Fruit fly (Drosophila melanogaster) whole organism, embryonic: ENCODE measurements around the gene Cip4.

ENCODE experiments used
- Blimp-1 ChIP-seq: fragments of 200-800 bp; sonication (Bioruptor generic); optimal IDR thresholded peaks from 3 replicates; lab custom pipeline; 2018; ENCODE audit warnings: missing biosample characterization, missing genetic modification characterization, mild to moderate bottlenecking, moderate library complexity, missing genetic modification reagents
- BtbVII ChIP-seq: fragments of 200-800 bp; sonication (Bioruptor generic); optimal IDR thresholded peaks from 3 replicates; lab custom pipeline; 2017; ENCODE audit warnings: missing biosample characterization, mild to moderate bottlenecking, missing genetic modification characterization
- CG11456 ChIP-seq: fragments of 200-800 bp; sonication (Bioruptor generic); IDR thresholded peaks from 3 replicates; pipeline ENCODE4 v1.3.6; 2022; ENCODE audit warnings: missing biosample characterization, missing genetic modification characterization
- CG12071 ChIP-seq: fragments of 200-800 bp; sonication (Bioruptor generic); optimal IDR thresholded peaks from 3 replicates; lab custom pipeline; 2018; ENCODE audit warnings: missing biosample characterization, mild to moderate bottlenecking, missing genetic modification characterization
- CG12155 ChIP-seq: fragments of 200-800 bp; sonication (Bioruptor generic); optimal IDR thresholded peaks from 3 replicates; lab custom pipeline; 2016; ENCODE audit warnings: missing biosample characterization, missing genetic modification characterization
- CG12219 ChIP-seq: fragments of 200-800 bp; sonication (Bioruptor generic); optimal IDR thresholded peaks from 3 replicates; lab custom pipeline; 2018; ENCODE audit warnings: missing biosample characterization, mild to moderate bottlenecking, missing genetic modification characterization
- CG12299 ChIP-seq: fragments of 200-800 bp; sonication (Bioruptor generic); optimal IDR thresholded peaks from 2 replicates; lab custom pipeline; 2018; ENCODE audit warnings: missing biosample characterization, mild to moderate bottlenecking, missing genetic modification characterization
- CG13296 ChIP-seq: fragments of 200-800 bp; sonication (Bioruptor generic); optimal IDR thresholded peaks from 3 replicates; lab custom pipeline; 2018; ENCODE audit warnings: missing biosample characterization, mild to moderate bottlenecking, missing genetic modification characterization
- CG14050 ChIP-seq: fragments of 200-800 bp; sonication (Bioruptor generic); IDR thresholded peaks from 3 replicates; pipeline ENCODE4 v1.3.6; 2022; ENCODE audit warnings: missing biosample characterization, missing genetic modification characterization
- CG15514 ChIP-seq: fragments of 200-800 bp; sonication (Bioruptor generic); optimal IDR thresholded peaks from 3 replicates; lab custom pipeline; 2017; ENCODE audit warnings: missing biosample characterization, missing genetic modification characterization, mild to moderate bottlenecking, moderate library complexity, missing genetic modification reagents
- CG17186 ChIP-seq: fragments of 200-800 bp; sonication (Bioruptor generic); optimal IDR thresholded peaks from 3 replicates; lab custom pipeline; 2017; ENCODE audit warnings: missing biosample characterization, missing genetic modification reagents, missing genetic modification characterization
- CG17568 ChIP-seq: fragments of 200-800 bp; sonication (Bioruptor generic); optimal IDR thresholded peaks from 2 replicates; lab custom pipeline; 2018; ENCODE audit warnings: missing biosample characterization, mild to moderate bottlenecking, missing genetic modification characterization, moderate library complexity
- CG3407 ChIP-seq: fragments of 200-800 bp; sonication (Bioruptor generic); optimal IDR thresholded peaks from 2 replicates; lab custom pipeline; 2018; ENCODE audit warnings: missing biosample characterization, mild to moderate bottlenecking, missing genetic modification characterization
- CG34376 ChIP-seq: fragments of 200-800 bp; sonication (Bioruptor generic); optimal IDR thresholded peaks from 2 replicates; lab custom pipeline; 2018; ENCODE audit warnings: missing biosample characterization, mild to moderate bottlenecking, missing genetic modification characterization
- CG3995 ChIP-seq: fragments of 200-800 bp; sonication (Bioruptor generic); optimal IDR thresholded peaks from 3 replicates; lab custom pipeline; 2016; ENCODE audit warnings: missing biosample characterization, missing genetic modification characterization
- CG42726 ChIP-seq: fragments of 200-800 bp; sonication (Bioruptor generic); IDR thresholded peaks from 2 replicates; pipeline ENCODE4 v1.3.6; 2022; ENCODE audit warnings: missing biosample characterization, missing genetic modification characterization; ENCODE audit not compliant: partially characterized antibody
- CG4617 ChIP-seq: fragments of 200-800 bp; sonication (Bioruptor generic); optimal IDR thresholded peaks from 3 replicates; lab custom pipeline; 2016; ENCODE audit warnings: missing biosample characterization, missing genetic modification characterization, borderline replicate concordance
- CG5180 ChIP-seq: fragments of 200-800 bp; sonication (Bioruptor generic); optimal IDR thresholded peaks from 3 replicates; lab custom pipeline; 2017; ENCODE audit warnings: missing biosample characterization, missing genetic modification characterization, mild to moderate bottlenecking, moderate library complexity, missing genetic modification reagents
- CG5245 ChIP-seq: fragments of 200-800 bp; sonication (Bioruptor generic); optimal IDR thresholded peaks from 3 replicates; lab custom pipeline; 2016; ENCODE audit warnings: missing biosample characterization, missing genetic modification characterization
- CG6175 ChIP-seq: fragments of 200-800 bp; sonication (Bioruptor generic); IDR thresholded peaks from 3 replicates; pipeline ENCODE4 v1.3.6; 2022; ENCODE audit warnings: missing biosample characterization, missing genetic modification characterization
- CG6254 ChIP-seq: fragments of 200-800 bp; sonication (Bioruptor generic); optimal IDR thresholded peaks from 3 replicates; lab custom pipeline; 2017; ENCODE audit warnings: mild to moderate bottlenecking, missing biosample characterization, missing genetic modification reagents, missing genetic modification characterization
- CG6813 ChIP-seq: fragments of 200-800 bp; sonication (Bioruptor generic); optimal IDR thresholded peaks from 2 replicates; lab custom pipeline; 2017; ENCODE audit warnings: missing biosample characterization, missing genetic modification characterization, mild to moderate bottlenecking, moderate library complexity, missing genetic modification reagents
- CG9817 ChIP-seq: fragments of 200-800 bp; sonication (Bioruptor generic); optimal IDR thresholded peaks from 2 replicates; lab custom pipeline; 2018; ENCODE audit warnings: missing biosample characterization, mild to moderate bottlenecking, missing genetic modification characterization, moderate library complexity
- CTCF ChIP-seq: fragments of 200-800 bp; sonication (Bioruptor generic); optimal IDR thresholded peaks from 2 replicates; lab custom pipeline; 2017; ENCODE audit warnings: missing biosample characterization, mild to moderate bottlenecking, missing genetic modification characterization, moderate library complexity
- Ets65A ChIP-seq: fragments of 200-800 bp; sonication (Bioruptor generic); peaks from one replicate; lab custom pipeline; 2016; ENCODE audit warnings: missing biosample characterization, missing genetic modification characterization
- Hand ChIP-seq: fragments of 200-800 bp; sonication (Bioruptor generic); optimal IDR thresholded peaks from 2 replicates; lab custom pipeline; 2017; ENCODE audit warnings: mild to moderate bottlenecking, missing biosample characterization, missing genetic modification reagents, missing genetic modification characterization
- Hmr ChIP-seq: fragments of 200-800 bp; sonication (Bioruptor generic); optimal IDR thresholded peaks from 3 replicates; lab custom pipeline; 2017; ENCODE audit warnings: mild to moderate bottlenecking, missing biosample characterization, missing genetic modification reagents, missing genetic modification characterization
- Trl ChIP-seq, 3 experiments: fragments of >200 bp in 2 of 3; fragments of 200-800 bp in 1 of 3; sonication (Bioruptor generic) in 1 of 3; optimal IDR thresholded peaks; 2 replicates in 1 of 3; 3 replicates in 2 of 3; lab custom pipeline; 2016 to 2017; ENCODE audit warnings: missing biosample characterization in 1 of 3, missing genetic modification characterization in 1 of 3
- Usf ChIP-seq: fragments of 200-800 bp; sonication (Bioruptor generic); optimal IDR thresholded peaks from 2 replicates; lab custom pipeline; 2017; ENCODE audit warnings: missing genotype, missing biosample characterization, missing genetic modification characterization
- ara ChIP-seq: fragments of 200-800 bp; sonication (Bioruptor generic); IDR thresholded peaks from 2 replicates; pipeline ENCODE4 v1.3.6; 2022; ENCODE audit warnings: missing biosample characterization, missing genetic modification characterization
- chinmo ChIP-seq: fragments of 200-800 bp; sonication (Bioruptor generic); IDR thresholded peaks from 4 replicates; pipeline ENCODE4 v1.3.6; 2022; ENCODE audit warnings: missing biosample characterization, missing genetic modification characterization; ENCODE audit not compliant: partially characterized antibody
- dm ChIP-seq: fragments of 200-800 bp; sonication (Bioruptor generic); optimal IDR thresholded peaks from 3 replicates; lab custom pipeline; 2016; ENCODE audit warnings: missing biosample characterization, missing genetic modification characterization
- her ChIP-seq: fragments of 200-800 bp; sonication (Bioruptor generic); optimal IDR thresholded peaks from 2 replicates; lab custom pipeline; 2016; ENCODE audit warnings: missing biosample characterization, missing genetic modification characterization
- hkb ChIP-seq, 2 experiments: fragments of 200-800 bp in 1 of 2; fragments of >200 bp in 1 of 2; sonication (Bioruptor generic) in 1 of 2; IDR thresholded peaks in 1 of 2; optimal IDR thresholded peaks in 1 of 2; 2 replicates each; pipeline versions ENCODE4 v1.3.6 to Lab custom; 2017 to 2022; ENCODE audit warnings: missing biosample characterization in 1 of 2, missing genetic modification characterization in 1 of 2
- ind ChIP-seq: fragments of 200-800 bp; sonication (Bioruptor generic); optimal IDR thresholded peaks from 3 replicates; lab custom pipeline; 2016; ENCODE audit warnings: missing biosample characterization, missing genetic modification characterization
- kah ChIP-seq: fragments of 200-800 bp; sonication (Bioruptor generic); optimal IDR thresholded peaks from 2 replicates; lab custom pipeline; 2018; ENCODE audit warnings: missing biosample characterization, mild to moderate bottlenecking, missing genetic modification characterization
- ken ChIP-seq: fragments of 200-800 bp; sonication (Bioruptor generic); IDR thresholded peaks from 3 replicates; pipeline ENCODE4 v1.3.6; 2022; ENCODE audit warnings: missing biosample characterization, missing genetic modification characterization
- mam ChIP-seq: fragments of 200-800 bp; sonication (Bioruptor generic); optimal IDR thresholded peaks from 3 replicates; lab custom pipeline; 2016; ENCODE audit warnings: missing biosample characterization, missing genetic modification characterization
- mirr ChIP-seq: fragments of 200-800 bp; sonication (Bioruptor generic); optimal IDR thresholded peaks from 3 replicates; lab custom pipeline; 2018; ENCODE audit warnings: missing biosample characterization, mild to moderate bottlenecking, missing genetic modification characterization
- repo ChIP-seq: fragments of 200-800 bp; sonication (Bioruptor generic); optimal IDR thresholded peaks from 2 replicates; lab custom pipeline; 2016; ENCODE audit warnings: missing biosample characterization, missing genetic modification characterization
- salm ChIP-seq: fragments of 200-800 bp; sonication (Bioruptor generic); optimal IDR thresholded peaks from 2 replicates; lab custom pipeline; 2018; ENCODE audit warnings: missing biosample characterization, mild to moderate bottlenecking, missing genetic modification characterization
- sens-2 ChIP-seq: fragments of 200-800 bp; sonication (Bioruptor generic); IDR thresholded peaks from 2 replicates; pipeline ENCODE4 v1.3.6; 2022; ENCODE audit warnings: missing biosample characterization, missing genetic modification characterization
- slbo ChIP-seq: fragments of 200-800 bp; sonication (Bioruptor generic); IDR thresholded peaks from 2 replicates; pipeline ENCODE4 v1.3.6; 2022; ENCODE audit warnings: missing biosample characterization, missing genetic modification characterization
- sr ChIP-seq: fragments of 200-800 bp; sonication (Bioruptor generic); IDR thresholded peaks from 3 replicates; pipeline ENCODE4 v1.3.6; 2022; ENCODE audit warnings: missing biosample characterization, missing genetic modification characterization
- trem ChIP-seq: fragments of 200-800 bp; optimal IDR thresholded peaks from 3 replicates; lab custom pipeline; 2019; ENCODE audit warnings: missing biosample characterization, mild to moderate bottlenecking, missing genetic modification characterization, moderate library complexity
- vnd ChIP-seq: fragments of 200-800 bp; sonication (Bioruptor generic); IDR thresholded peaks from 3 replicates; pipeline ENCODE4 v1.3.6; 2022; ENCODE audit warnings: missing biosample characterization, missing genetic modification characterization; ENCODE audit not compliant: partially characterized antibody
- wdn ChIP-seq: fragments of 200-800 bp; sonication (Bioruptor generic); IDR thresholded peaks from 2 replicates; pipeline ENCODE4 v1.3.6; 2022; ENCODE audit warnings: missing biosample characterization, missing genetic modification characterization
- wek ChIP-seq: fragments of 200-800 bp; sonication (Bioruptor generic); optimal IDR thresholded peaks from 3 replicates; lab custom pipeline; 2018; ENCODE audit warnings: missing biosample characterization, mild to moderate bottlenecking, missing genetic modification characterization, moderate library complexity
- yki ChIP-seq: fragments of >200 bp; optimal IDR thresholded peaks from 3 replicates; lab custom pipeline; 2018

The Cip4 gene

dm6 chr3L:4380231-4380645 lies 16.3 kb upstream of the Cip4 start, which contains the start of gene DopEcR (continued):
- 0 out of 3 replicates have a peak, but pooled peaks have one; percentile 53 for TF ChIP-seq CG6175
- TF ChIP-seq hkb (optimal IDR thresholded peaks at IDR 0.05; lab: Kevin White, UChicago), result no peak
- TF ChIP-seq hkb (GFP tag; IDR thresholded peaks at IDR 0.05; lab: Robert Waterston, UW), result peak; percentile 52
- TF ChIP-seq CG4617 (GFP tag; lab: Kevin White, UChicago), result no peak
- TF ChIP-seq BtbVII (GFP tag; lab: Kevin White, UChicago), result peak; percentile 38
- peak; percentile 25 for TF ChIP-seq salm (tag; lab: Kevin White, UChicago)
- TF ChIP-seq wek (GFP tag; lab: Kevin White, UChicago), result peak; percentile 42
- no peak for TF ChIP-seq vnd (GFP tag; lab: Robert Waterston, UW)
- TF ChIP-seq CG34376 (GFP tag; lab: Kevin White, UChicago), result peak; percentile 31
- 0 out of 3 replicates have a peak, but pooled peaks have one; percentile 50 for TF ChIP-seq ken
- TF ChIP-seq trem, result peak; percentile 23
- peak; percentile 31 for TF ChIP-seq CG15514 (GFP tag; lab: Kevin White, UChicago)
- peak; percentile 8 for TF ChIP-seq mirr (GFP tag; lab: Kevin White, UChicago)
- TF ChIP-seq CG17568, result peak; percentile 37
- TF ChIP-seq CG13296 (GFP tag; lab: Kevin White, UChicago), result peak; percentile 40
- TF ChIP-seq CG3407 (GFP tag; lab: Kevin White, UChicago), result peak; percentile 2
- peak; percentile 48 for TF ChIP-seq CG5180 (GFP tag; lab: Kevin White, UChicago)
- no peak for TF ChIP-seq wdn (GFP tag; lab: Robert Waterston, UW)
- peak; percentile 47 for TF ChIP-seq Hand (GFP tag; lab: Kevin White, UChicago)
- TF ChIP-seq Trl (optimal IDR thresholded peaks at IDR 0.05; lab: Kevin White, UChicago), result peak; percentile 84 to 90
- TF ChIP-seq Trl (GFP tag; optimal IDR thresholded peaks at IDR 0.05; lab: Kevin White, UChicago), result peak; percentile 59
- peak; percentile 15 for TF ChIP-seq kah (GFP tag; lab: Kevin White, UChicago)
- peak; percentile 10 for TF ChIP-seq repo (GFP tag; lab: Kevin White, UChicago)
- peak; percentile 48 for TF ChIP-seq CG12071
- TF ChIP-seq CG6254, result peak; percentile 3
- peak; percentile 24 for TF ChIP-seq CG12219 (GFP tag; lab: Kevin White, UChicago)
- peak; percentile 55 for TF ChIP-seq yki
- no peak for TF ChIP-seq CG17186 (GFP tag; lab: Kevin White, UChicago)
- peak; percentile 22; the same call in 1 of the 2 replicates for TF ChIP-seq slbo (GFP tag; lab: Robert Waterston, UW)
- no peak for TF ChIP-seq CG12155 (GFP tag; lab: Kevin White, UChicago)
- TF ChIP-seq mam (GFP tag; lab: Kevin White, UChicago), result no peak
- TF ChIP-seq dm (GFP tag; lab: Kevin White, UChicago), result peak; percentile 61
- TF ChIP-seq Hmr (GFP tag; lab: Kevin White, UChicago), result peak; percentile 43
- TF ChIP-seq CG12299 (tag; lab: Kevin White, UChicago), result no peak
- no peak for TF ChIP-seq Usf (GFP tag; lab: Kevin White, UChicago)
- TF ChIP-seq her, result peak; percentile 11
- TF ChIP-seq ind (GFP tag; lab: Kevin White, UChicago), result no peak
- TF ChIP-seq CG14050 (GFP tag; lab: Robert Waterston, UW), result no peak
- TF ChIP-seq CG6813 (GFP tag; lab: Kevin White, UChicago), result peak; percentile 22
- peak; percentile 39; the same call in 1 of the 2 replicates for TF ChIP-seq ara
- peak; percentile 38 for TF ChIP-seq Blimp-1 (GFP tag; lab: Kevin White, UChicago)
- TF ChIP-seq CG9817 (tag; lab: Kevin White, UChicago), result no peak
- TF ChIP-seq CTCF (GFP tag; lab: Kevin White, UChicago), result peak; percentile 70
- 0 out of 3 replicates have a peak, but pooled peaks have one; percentile 22 for TF ChIP-seq sr
- TF ChIP-seq CG11456 (GFP tag; lab: Robert Waterston, UW), result no peak
- no peak for TF ChIP-seq CG5245 (GFP tag; lab: Kevin White, UChicago)
- TF ChIP-seq chinmo (GFP tag; lab: Robert Waterston, UW), result 0 out of 4 replicates have a peak, but pooled peaks have one; percentile 28
- TF ChIP-seq CG42726 (GFP tag; lab: Robert Waterston, UW), result no peak
- TF ChIP-seq Ets65A, result peak; percentile 71
- TF ChIP-seq sens-2 (GFP tag; lab: Robert Waterston, UW), result 0 out of 2 replicates have a peak, but pooled peaks have one; percentile 13
- TF ChIP-seq CG3995 (GFP tag; lab: Kevin White, UChicago), result no peak
